Fruit fly (Drosophila melanogaster) whole organism, embryonic: ENCODE data around the gene CG4301.

ENCODE experiments used
- Asciz ChIP-seq: fragments of 200-800 bp; sonication (Bioruptor generic); optimal IDR thresholded peaks from 2 replicates; lab custom pipeline; 2017; ENCODE audit warnings: missing biosample characterization, mild to moderate bottlenecking, missing genetic modification characterization, missing genetic modification reagents
- Bgb ChIP-seq: fragments of 200-800 bp; sonication (Bioruptor generic); IDR thresholded peaks from 2 replicates; pipeline ENCODE4 v1.3.6; 2022; ENCODE audit warnings: missing biosample characterization, missing genetic modification characterization; ENCODE audit not compliant: partially characterized antibody
- CG10565 ChIP-seq: fragments of 200-800 bp; sonication (Bioruptor generic); optimal IDR thresholded peaks from 3 replicates; lab custom pipeline; 2016; ENCODE audit warnings: missing biosample characterization, mild to moderate bottlenecking, missing genetic modification characterization
- CG11398 ChIP-seq: fragments of 200-800 bp; sonication (Bioruptor generic); optimal IDR thresholded peaks from 2 replicates; lab custom pipeline; 2016; ENCODE audit warnings: missing biosample characterization, missing genetic modification characterization
- CG11696 ChIP-seq: fragments of 200-800 bp; sonication (Bioruptor generic); IDR thresholded peaks from 2 replicates; pipeline ENCODE4 v1.3.6; 2022; ENCODE audit warnings: missing biosample characterization, missing genetic modification characterization
- CG12391 ChIP-seq: fragments of 200-800 bp; sonication (Bioruptor generic); optimal IDR thresholded peaks from 3 replicates; lab custom pipeline; 2018; ENCODE audit warnings: missing biosample characterization, mild to moderate bottlenecking, missing genetic modification characterization, moderate library complexity
- CG13894 ChIP-seq: fragments of 200-800 bp; sonication (Bioruptor generic); optimal IDR thresholded peaks from 3 replicates; lab custom pipeline; 2018; ENCODE audit warnings: missing biosample characterization, mild to moderate bottlenecking, missing genetic modification characterization, moderate library complexity
- CG1529 ChIP-seq: fragments of 200-800 bp; sonication (Bioruptor generic); optimal IDR thresholded peaks from 3 replicates; lab custom pipeline; 2018; ENCODE audit warnings: missing biosample characterization, missing genetic modification characterization
- CG1603 ChIP-seq: fragments of 200-800 bp; sonication (Bioruptor generic); optimal IDR thresholded peaks from 2 replicates; lab custom pipeline; 2019; ENCODE audit warnings: missing biosample characterization, mild to moderate bottlenecking, missing genetic modification characterization, moderate library complexity
- CG16815 ChIP-seq: fragments of 200-800 bp; sonication (Bioruptor generic); optimal IDR thresholded peaks from 3 replicates; lab custom pipeline; 2017; ENCODE audit warnings: missing biosample characterization, mild to moderate bottlenecking, missing genetic modification characterization
- CG17328 ChIP-seq: fragments of 200-800 bp; sonication (Bioruptor generic); IDR thresholded peaks from 2 replicates; pipeline ENCODE4 v1.3.6; 2022; ENCODE audit warnings: missing biosample characterization, missing genetic modification characterization
- CG1792 ChIP-seq: fragments of 200-800 bp; sonication (Bioruptor generic); optimal IDR thresholded peaks from 2 replicates; lab custom pipeline; 2016; ENCODE audit warnings: missing biosample characterization, missing genetic modification characterization
- CG18262 ChIP-seq: fragments of 200-800 bp; optimal IDR thresholded peaks from 3 replicates; lab custom pipeline; 2019; ENCODE audit warnings: missing biosample characterization, mild to moderate bottlenecking, missing genetic modification characterization, moderate library complexity
- CG18599 ChIP-seq: fragments of 200-800 bp; sonication (Bioruptor generic); optimal IDR thresholded peaks from 3 replicates; lab custom pipeline; 2017; ENCODE audit warnings: missing biosample characterization, missing genetic modification characterization, mild to moderate bottlenecking, moderate library complexity, missing genetic modification reagents
- CG2875 ChIP-seq: fragments of 200-800 bp; sonication (Bioruptor generic); optimal IDR thresholded peaks from 2 replicates; lab custom pipeline; 2017; ENCODE audit warnings: missing biosample characterization, mild to moderate bottlenecking, missing genetic modification characterization, missing genetic modification reagents
- CG31441 ChIP-seq: fragments of 200-800 bp; sonication (Bioruptor generic); IDR thresholded peaks from 2 replicates; pipeline ENCODE4 v1.3.6; 2022; ENCODE audit warnings: missing biosample characterization, missing genetic modification characterization
- CG6254 ChIP-seq: fragments of 200-800 bp; sonication (Bioruptor generic); optimal IDR thresholded peaks from 3 replicates; lab custom pipeline; 2017; ENCODE audit warnings: mild to moderate bottlenecking, missing biosample characterization, missing genetic modification reagents, missing genetic modification characterization
- CG6683 ChIP-seq: fragments of 200-800 bp; sonication (Bioruptor generic); optimal IDR thresholded peaks from 2 replicates; lab custom pipeline; 2017; ENCODE audit warnings: missing biosample characterization, mild to moderate bottlenecking, missing genetic modification characterization, missing genetic modification reagents
- CG8290 ChIP-seq, 3 experiments: fragments of 200-800 bp; sonication (Bioruptor generic); optimal IDR thresholded peaks; 2 replicates each; lab custom pipeline; 2016 to 2019; ENCODE audit warnings: missing biosample characterization in 3 of 3, missing genetic modification characterization in 3 of 3, mild to moderate bottlenecking in 2 of 3, moderate library complexity in 1 of 3
- CG8944 ChIP-seq: fragments of 200-800 bp; sonication (Bioruptor generic); optimal IDR thresholded peaks from 3 replicates; lab custom pipeline; 2016; ENCODE audit warnings: missing biosample characterization, missing genetic modification characterization
- CG9727 ChIP-seq: fragments of 200-800 bp; sonication (Bioruptor generic); optimal IDR thresholded peaks from 3 replicates; lab custom pipeline; 2017; ENCODE audit warnings: missing biosample characterization, mild to moderate bottlenecking, missing genetic modification characterization
- CG9797 ChIP-seq: fragments of 200-800 bp; sonication (Bioruptor generic); optimal IDR thresholded peaks from 3 replicates; lab custom pipeline; 2018; ENCODE audit warnings: missing biosample characterization, mild to moderate bottlenecking, missing genetic modification characterization
- D ChIP-seq, 2 experiments: fragments of 200-800 bp in 1 of 2; fragments of >200 bp in 1 of 2; sonication (Bioruptor generic) in 1 of 2; optimal IDR thresholded peaks; 2 replicates in 1 of 2; 3 replicates in 1 of 2; lab custom pipeline; 2017; ENCODE audit warnings: mild to moderate bottlenecking in 1 of 2, missing biosample characterization in 1 of 2, missing genetic modification characterization in 1 of 2, missing genetic modification reagents in 1 of 2
- Doc2 ChIP-seq: fragments of 200-800 bp; sonication (Bioruptor generic); IDR thresholded peaks from 2 replicates; pipeline ENCODE4 v1.3.6; 2022; ENCODE audit warnings: missing biosample characterization, missing genetic modification characterization
- Doc3 ChIP-seq: fragments of 200-800 bp; sonication (Bioruptor generic); IDR thresholded peaks from 3 replicates; pipeline ENCODE4 v1.3.6; 2022; ENCODE audit warnings: missing biosample characterization, missing genetic modification characterization; ENCODE audit not compliant: partially characterized antibody
- Fer3 ChIP-seq: fragments of 200-800 bp; sonication (Bioruptor generic); optimal IDR thresholded peaks from 2 replicates; lab custom pipeline; 2018; ENCODE audit warnings: missing biosample characterization, mild to moderate bottlenecking, missing genetic modification characterization, moderate library complexity
- Gug ChIP-seq: fragments of 200-800 bp; sonication (Bioruptor generic); IDR thresholded peaks from 4 replicates; pipeline ENCODE4 v1.3.6; 2022; ENCODE audit warnings: missing biosample characterization, missing genetic modification characterization
- Kr ChIP-seq: fragments of 200-800 bp; sonication (Bioruptor generic); optimal IDR thresholded peaks from 2 replicates; lab custom pipeline; 2017; ENCODE audit warnings: missing biosample characterization, mild to moderate bottlenecking, missing genetic modification characterization
- Lpt ChIP-seq: fragments of >200 bp; optimal IDR thresholded peaks from 2 replicates; lab custom pipeline; 2018; ENCODE audit warnings: missing biosample characterization, missing genetic modification characterization
- MESR4 ChIP-seq: fragments of 200-800 bp; sonication (Bioruptor generic); optimal IDR thresholded peaks from 2 replicates; lab custom pipeline; 2018; ENCODE audit warnings: missing biosample characterization, mild to moderate bottlenecking, missing genetic modification characterization, moderate library complexity
- NC2β ChIP-seq: fragments of 200-800 bp; sonication (Bioruptor generic); optimal IDR thresholded peaks from 2 replicates; lab custom pipeline; 2016; ENCODE audit warnings: missing biosample characterization, missing genetic modification characterization
- Ptx1 ChIP-seq: fragments of 200-800 bp; sonication (Bioruptor generic); IDR thresholded peaks from 2 replicates; pipeline ENCODE4 v1.3.6; 2022; ENCODE audit warnings: missing biosample characterization, missing genetic modification characterization
- Sry-δ ChIP-seq: fragments of 200-800 bp; sonication (Bioruptor generic); optimal IDR thresholded peaks from 2 replicates; lab custom pipeline; 2016; ENCODE audit warnings: missing biosample characterization, missing genetic modification characterization
- Taf1 ChIP-seq: fragments of 200-800 bp; sonication (Bioruptor generic); IDR thresholded peaks from 2 replicates; pipeline ENCODE4 v1.3.6; 2022; ENCODE audit warnings: missing biosample characterization, missing genetic modification characterization
- al ChIP-seq: fragments of 200-800 bp; sonication (Bioruptor generic); IDR thresholded peaks from 2 replicates; pipeline ENCODE4 v1.3.6; 2022; ENCODE audit warnings: missing biosample characterization, missing genetic modification characterization
- ap ChIP-seq: fragments of 200-800 bp; sonication (Bioruptor generic); IDR thresholded peaks from 2 replicates; pipeline ENCODE4 v1.3.6; 2022; ENCODE audit warnings: missing biosample characterization, missing genetic modification characterization
- ara ChIP-seq: fragments of 200-800 bp; sonication (Bioruptor generic); IDR thresholded peaks from 2 replicates; pipeline ENCODE4 v1.3.6; 2022; ENCODE audit warnings: missing biosample characterization, missing genetic modification characterization
- ato ChIP-seq: fragments of 200-800 bp; sonication (Bioruptor generic); IDR thresholded peaks from 2 replicates; pipeline ENCODE4 v1.3.6; 2022; ENCODE audit warnings: missing biosample characterization, missing genetic modification characterization; ENCODE audit not compliant: partially characterized antibody
- cas ChIP-seq: fragments of 200-800 bp; sonication (Bioruptor generic); IDR thresholded peaks from 2 replicates; pipeline ENCODE4 v1.3.6; 2022; ENCODE audit warnings: missing biosample characterization, missing genetic modification characterization
- ci ChIP-seq: fragments of 200-800 bp; sonication (Bioruptor generic); IDR thresholded peaks from 3 replicates; pipeline ENCODE4 v1.3.6; 2022; ENCODE audit warnings: missing biosample characterization, missing genetic modification characterization
- ham ChIP-seq: fragments of 200-800 bp; sonication (Bioruptor generic); IDR thresholded peaks from 2 replicates; pipeline ENCODE4 v1.3.6; 2022; ENCODE audit warnings: missing biosample characterization, missing genetic modification characterization
- inv ChIP-seq: fragments of 200-800 bp; sonication (Bioruptor generic); IDR thresholded peaks from 2 replicates; pipeline ENCODE4 v1.3.6; 2022; ENCODE audit warnings: missing biosample characterization, missing genetic modification characterization; ENCODE audit not compliant: partially characterized antibody
- mam ChIP-seq: fragments of 200-800 bp; sonication (Bioruptor generic); optimal IDR thresholded peaks from 3 replicates; lab custom pipeline; 2016; ENCODE audit warnings: missing biosample characterization, missing genetic modification characterization
- row ChIP-seq: fragments of 200-800 bp; sonication (Bioruptor generic); IDR thresholded peaks from 3 replicates; pipeline ENCODE4 v1.3.6; 2022; ENCODE audit warnings: missing biosample characterization, missing genetic modification characterization
- sisA ChIP-seq: fragments of 200-800 bp; sonication (Bioruptor generic); IDR thresholded peaks from 2 replicates; pipeline ENCODE4 v1.3.6; 2022; ENCODE audit warnings: missing biosample characterization, missing genetic modification characterization
- tll ChIP-seq, 2 experiments: fragments of 200-800 bp in 1 of 2; fragments of >200 bp in 1 of 2; sonication (Bioruptor generic) in 1 of 2; optimal IDR thresholded peaks; 2 replicates each; lab custom pipeline; 2017 to 2019; ENCODE audit warnings: missing biosample characterization in 2 of 2, missing genetic modification characterization in 2 of 2, mild to moderate bottlenecking in 1 of 2, moderate library complexity in 1 of 2
- twi ChIP-seq: fragments of 200-800 bp; optimal IDR thresholded peaks from 2 replicates; lab custom pipeline; 2019; ENCODE audit warnings: missing biosample characterization, mild to moderate bottlenecking, missing genetic modification characterization, moderate library complexity

The CG4301 gene

DNA sequence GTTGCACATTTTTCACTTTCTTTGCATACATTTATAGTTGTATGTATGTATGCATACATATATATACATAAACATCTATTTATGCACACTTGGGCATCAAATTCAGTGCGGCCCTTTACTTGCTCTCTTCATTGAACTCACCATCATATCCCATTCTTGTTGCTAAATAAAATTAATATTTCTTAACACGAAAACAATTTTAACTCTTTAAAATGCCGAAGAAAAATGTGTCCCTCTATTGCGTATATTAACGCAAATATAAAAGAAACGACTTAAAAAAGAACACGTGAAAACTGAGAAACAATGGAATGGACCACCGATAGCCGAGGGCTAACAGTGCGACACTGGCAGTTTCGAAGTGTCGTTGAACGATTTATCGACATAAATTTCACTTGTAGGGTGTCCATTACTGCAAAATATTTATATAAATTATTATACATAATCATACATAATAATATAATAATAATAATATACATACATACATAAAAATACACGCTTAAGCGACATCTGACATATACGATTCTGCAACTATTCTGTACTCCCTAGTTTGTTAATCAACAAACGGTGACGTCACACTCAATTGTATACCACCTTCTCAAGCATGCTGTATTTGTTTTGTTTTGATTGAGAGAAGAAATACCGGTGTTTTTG lies 46.5 kb upstream of the CG4301 start, which contains the start of the genes U2af50 and PIG-Q (continued):
- TF ChIP-seq CG11696 (GFP tag; lab: Robert Waterston, UW) (peak; percentile 76; the same call in 1 of the 2 replicates), Sry-δ (GFP tag; lab: Kevin White, UChicago) (peak; percentile 28), NC2β (GFP tag; lab: Kevin White, UChicago) (peak; percentile 36), D (optimal IDR thresholded peaks at IDR 0.05; lab: Kevin White, UChicago) (no peak), D (GFP tag; optimal IDR thresholded peaks at IDR 0.05; lab: Kevin White, UChicago) (peak; percentile 92), ap (peak; percentile 87; the same call in 1 of the 2 replicates), twi (peak; percentile 89), Doc2 (no peak), ham (GFP tag; lab: Robert Waterston, UW) (no peak), Taf1 (GFP tag; lab: Robert Waterston, UW) (peak; percentile 89), CG18262 (tag; lab: Kevin White, UChicago) (peak; percentile 95), CG6254 (GFP tag; lab: Kevin White, UChicago) (peak; percentile 86), ara (GFP tag; lab: Robert Waterston, UW) (no peak; the same call in 1 of the 2 replicates), row (GFP tag; lab: Robert Waterston, UW) (peak; percentile 98), CG11398 (GFP tag; lab: Kevin White, UChicago) (peak; percentile 30), tll (GFP tag; optimal IDR thresholded peaks at IDR 0.05; lab: Kevin White, UChicago) (peak in 1 of 2 experiments; percentile 48), Doc3 (GFP tag; lab: Robert Waterston, UW) (no peak), Fer3 (tag; lab: Kevin White, UChicago) (peak; percentile 94), CG2875 (peak; percentile 85), ato (GFP tag; lab: Robert Waterston, UW) (no peak), MESR4 (GFP tag; lab: Kevin White, UChicago) (peak; percentile 49), CG17328 (GFP tag; lab: Robert Waterston, UW) (peak; percentile 94), Bgb (GFP tag; lab: Robert Waterston, UW) (peak; percentile 34; the same call in 1 of the 2 replicates), CG1529 (GFP tag; lab: Kevin White, UChicago) (peak; percentile 83), CG31441 (GFP tag; lab: Robert Waterston, UW) (no peak; the same call in 1 of the 2 replicates), CG18599 (GFP tag; lab: Kevin White, UChicago) (peak; percentile 92), sisA (GFP tag; lab: Robert Waterston, UW) (peak; percentile 93; the same call in 1 of the 2 replicates), al (peak; percentile 91; the same call in 1 of the 2 replicates), Gug (GFP tag; lab: Robert Waterston, UW) (no peak; the same call in 2 of the 4 replicates), CG12391 (peak; percentile 96), ci (GFP tag; lab: Robert Waterston, UW) (no peak; the same call in none of the 3 replicates), CG9797 (no peak), mam (GFP tag; lab: Kevin White, UChicago) (peak; percentile 77), CG13894 (peak; percentile 90), CG8944 (GFP tag; lab: Kevin White, UChicago) (peak; percentile 65), CG1792 (peak; percentile 2), cas (GFP tag; lab: Robert Waterston, UW) (peak; percentile 74; the same call in 1 of the 2 replicates), CG1603 (tag; lab: Kevin White, UChicago) (peak; percentile 82), Lpt (GFP tag; lab: Kevin White, UChicago) (no peak), Ptx1 (peak; percentile 95), CG10565 (GFP tag; lab: Kevin White, UChicago) (peak; percentile 47), inv (peak; percentile 47; the same call in 1 of the 2 replicates), CG6683 (GFP tag; lab: Kevin White, UChicago) (peak; percentile 74), Kr (peak; percentile 57), CG8290 (GFP tag; optimal IDR thresholded peaks at IDR 0.05; lab: Kevin White, UChicago) (peak; percentile 79), CG8290 (tag; optimal IDR thresholded peaks at IDR 0.05; lab: Kevin White, UChicago) (peak in 1 of 2 experiments; percentile 19), CG16815 (GFP tag; lab: Kevin White, UChicago) (peak; percentile 87), Asciz (GFP tag; lab: Kevin White, UChicago) (peak; percentile 90), CG9727 (peak; percentile 93)
